Fruit fly (Drosophila melanogaster) whole organism, embryonic: Measurements from ENCODE around the gene GNBP1.

ENCODE experiments used
- Atf6 ChIP-seq: fragments of 200-800 bp; sonication (Bioruptor generic); IDR thresholded peaks from 2 replicates; pipeline ENCODE4 v1.3.6; 2022; ENCODE audit warnings: missing biosample characterization, missing genetic modification characterization
- Blimp-1 ChIP-seq: fragments of 200-800 bp; sonication (Bioruptor generic); optimal IDR thresholded peaks from 3 replicates; lab custom pipeline; 2018; ENCODE audit warnings: missing biosample characterization, missing genetic modification characterization, mild to moderate bottlenecking, moderate library complexity, missing genetic modification reagents
- CG10274 ChIP-seq: fragments of 200-800 bp; sonication (Bioruptor generic); optimal IDR thresholded peaks from 3 replicates; lab custom pipeline; 2017; ENCODE audit warnings: missing biosample characterization, mild to moderate bottlenecking, missing genetic modification characterization
- CG10565 ChIP-seq: fragments of 200-800 bp; sonication (Bioruptor generic); optimal IDR thresholded peaks from 3 replicates; lab custom pipeline; 2016; ENCODE audit warnings: missing biosample characterization, mild to moderate bottlenecking, missing genetic modification characterization
- CG11247 ChIP-seq: fragments of 200-800 bp; sonication (Bioruptor generic); IDR thresholded peaks from 2 replicates; pipeline ENCODE4 v1.3.6; 2022; ENCODE audit warnings: missing biosample characterization, missing genetic modification characterization
- CG11723 ChIP-seq: fragments of 200-800 bp; sonication (Bioruptor generic); optimal IDR thresholded peaks from 2 replicates; lab custom pipeline; 2017; ENCODE audit warnings: missing biosample characterization, mild to moderate bottlenecking, missing genetic modification characterization
- CG13894 ChIP-seq: fragments of 200-800 bp; sonication (Bioruptor generic); optimal IDR thresholded peaks from 3 replicates; lab custom pipeline; 2018; ENCODE audit warnings: missing biosample characterization, mild to moderate bottlenecking, missing genetic modification characterization, moderate library complexity
- CG2712 ChIP-seq: fragments of 200-800 bp; optimal IDR thresholded peaks from 3 replicates; lab custom pipeline; 2019; ENCODE audit warnings: missing biosample characterization, mild to moderate bottlenecking, missing genetic modification characterization, moderate library complexity
- CG32532 ChIP-seq: fragments of 200-800 bp; sonication (Bioruptor generic); IDR thresholded peaks from 2 replicates; pipeline ENCODE4 v1.3.6; 2022; ENCODE audit warnings: missing biosample characterization, missing genetic modification characterization
- CG33213 ChIP-seq: fragments of 200-800 bp; sonication (Bioruptor generic); optimal IDR thresholded peaks from 3 replicates; lab custom pipeline; 2016; ENCODE audit warnings: missing biosample characterization, missing genetic modification characterization
- CG4328 ChIP-seq: fragments of 200-800 bp; sonication (Bioruptor generic); optimal IDR thresholded peaks from 3 replicates; lab custom pipeline; 2017; ENCODE audit warnings: missing biosample characterization, missing genetic modification reagents, missing genetic modification characterization
- CG6654 ChIP-seq: fragments of 200-800 bp; sonication (Bioruptor generic); optimal IDR thresholded peaks from 2 replicates; lab custom pipeline; 2017; ENCODE audit warnings: missing biosample characterization, mild to moderate bottlenecking, missing genetic modification characterization
- CG8924 ChIP-seq: fragments of 200-800 bp; optimal IDR thresholded peaks from 3 replicates; lab custom pipeline; 2019; ENCODE audit warnings: missing biosample characterization, mild to moderate bottlenecking, missing genetic modification characterization, moderate library complexity
- CG9876 ChIP-seq: fragments of 200-800 bp; sonication (Bioruptor generic); optimal IDR thresholded peaks from 2 replicates; lab custom pipeline; 2016; ENCODE audit warnings: missing biosample characterization, missing genetic modification characterization
- E2f1 ChIP-seq: fragments of 200-800 bp; sonication (Bioruptor generic); IDR thresholded peaks from 2 replicates; pipeline ENCODE4 v1.3.6; 2022; ENCODE audit warnings: missing biosample characterization, missing genetic modification characterization
- Elba2 ChIP-seq: fragments of 200-800 bp; sonication (Bioruptor generic); optimal IDR thresholded peaks from 3 replicates; lab custom pipeline; 2016; ENCODE audit warnings: missing biosample characterization, missing genetic modification characterization
- H2.0 ChIP-seq: fragments of 200-800 bp; sonication (Bioruptor generic); IDR thresholded peaks from 2 replicates; pipeline ENCODE4 v1.3.6; 2022; ENCODE audit warnings: missing biosample characterization, missing genetic modification characterization
- HHEX ChIP-seq: fragments of 200-800 bp; sonication (Bioruptor generic); optimal IDR thresholded peaks from 3 replicates; lab custom pipeline; 2017; ENCODE audit warnings: missing biosample characterization, mild to moderate bottlenecking, missing genetic modification characterization, missing genetic modification reagents
- HLH54F ChIP-seq: fragments of 200-800 bp; sonication (Bioruptor generic); optimal IDR thresholded peaks from 3 replicates; lab custom pipeline; 2016; ENCODE audit warnings: missing biosample characterization, missing genetic modification characterization
- Hsf ChIP-seq: fragments of 200-800 bp; sonication (Bioruptor generic); optimal IDR thresholded peaks from 3 replicates; lab custom pipeline; 2016; ENCODE audit warnings: missing biosample characterization, missing genetic modification characterization
- MBD-R2 ChIP-seq: fragments of 200-800 bp; sonication (Bioruptor generic); IDR thresholded peaks from 2 replicates; pipeline ENCODE4 v1.3.6; 2022; ENCODE audit warnings: missing biosample characterization, missing genetic modification characterization
- MTF-1 ChIP-seq: fragments of 200-800 bp; sonication (Bioruptor generic); optimal IDR thresholded peaks from 2 replicates; lab custom pipeline; 2018; ENCODE audit warnings: missing biosample characterization, mild to moderate bottlenecking, missing genetic modification characterization, borderline replicate concordance
- Med ChIP-seq: fragments of 200-800 bp; sonication (Bioruptor generic); peaks from one replicate; lab custom pipeline; 2016; ENCODE audit warnings: missing biosample characterization, missing genetic modification characterization, mild to moderate bottlenecking, inconsistent platforms, moderate library complexity
- Meics ChIP-seq: fragments of 200-800 bp; sonication (Bioruptor generic); optimal IDR thresholded peaks from 2 replicates; lab custom pipeline; 2017; ENCODE audit warnings: missing biosample characterization, mild to moderate bottlenecking, missing genetic modification characterization
- Myb ChIP-seq: fragments of 200-800 bp; sonication (Bioruptor generic); optimal IDR thresholded peaks from 2 replicates; lab custom pipeline; 2016; ENCODE audit warnings: missing biosample characterization, missing genetic modification characterization
- Optix ChIP-seq: fragments of 200-800 bp; sonication (Bioruptor generic); IDR thresholded peaks from 3 replicates; pipeline ENCODE4 v1.3.6; 2022; ENCODE audit warnings: missing biosample characterization, missing genetic modification characterization
- Pdp1 ChIP-seq, 2 experiments: fragments of 200-800 bp; sonication (Bioruptor generic); optimal IDR thresholded peaks; 3 replicates each; lab custom pipeline; 2016; ENCODE audit warnings: missing biosample characterization in 2 of 2, missing genetic modification characterization in 2 of 2, mild to moderate bottlenecking in 1 of 2, moderate library complexity in 1 of 2
- Rx ChIP-seq: fragments of 200-800 bp; sonication (Bioruptor generic); IDR thresholded peaks from 2 replicates; pipeline ENCODE4 v1.3.6; 2022; ENCODE audit warnings: missing biosample characterization, missing genetic modification characterization
- Six4 ChIP-seq: fragments of 200-800 bp; sonication (Bioruptor generic); optimal IDR thresholded peaks from 2 replicates; lab custom pipeline; 2016; ENCODE audit warnings: missing biosample characterization, missing genetic modification characterization
- Sry-β ChIP-seq: fragments of 200-800 bp; sonication (Bioruptor generic); optimal IDR thresholded peaks from 2 replicates; lab custom pipeline; 2018; ENCODE audit warnings: missing biosample characterization, mild to moderate bottlenecking, missing genetic modification characterization, moderate library complexity
- ap ChIP-seq: fragments of 200-800 bp; sonication (Bioruptor generic); IDR thresholded peaks from 2 replicates; pipeline ENCODE4 v1.3.6; 2022; ENCODE audit warnings: missing biosample characterization, missing genetic modification characterization
- bcd ChIP-seq: fragments of 200-800 bp; sonication (Bioruptor generic); optimal IDR thresholded peaks from 2 replicates; lab custom pipeline; 2017; ENCODE audit warnings: missing biosample characterization, mild to moderate bottlenecking, missing genetic modification characterization
- bowl ChIP-seq: fragments of 200-800 bp; sonication (Bioruptor generic); IDR thresholded peaks from 2 replicates; pipeline ENCODE4 v1.3.6; 2022; ENCODE audit warnings: missing biosample characterization, missing genetic modification characterization
- crc ChIP-seq: fragments of 200-800 bp; sonication (Bioruptor generic); optimal IDR thresholded peaks from 2 replicates; lab custom pipeline; 2016; ENCODE audit warnings: missing biosample characterization, missing genetic modification characterization
- dan ChIP-seq: fragments of 200-800 bp; sonication (Bioruptor generic); IDR thresholded peaks from 2 replicates; pipeline ENCODE4 v1.3.6; 2022; ENCODE audit warnings: missing biosample characterization, missing genetic modification characterization
- dati ChIP-seq: fragments of 200-800 bp; sonication (Bioruptor generic); IDR thresholded peaks from 2 replicates; pipeline ENCODE4 v1.3.6; 2022; ENCODE audit warnings: missing biosample characterization, missing genetic modification characterization
- grn ChIP-seq: fragments of 200-800 bp; sonication (Bioruptor generic); optimal IDR thresholded peaks from 3 replicates; lab custom pipeline; 2017; ENCODE audit warnings: missing biosample characterization, missing genetic modification characterization
- hb ChIP-seq: fragments of 200-800 bp; sonication (Bioruptor generic); IDR thresholded peaks from 3 replicates; pipeline ENCODE4 v1.3.6; 2022; ENCODE audit warnings: missing biosample characterization, missing genetic modification characterization; ENCODE audit not compliant: partially characterized antibody
- hkb ChIP-seq, 2 experiments: fragments of 200-800 bp in 1 of 2; fragments of >200 bp in 1 of 2; sonication (Bioruptor generic) in 1 of 2; IDR thresholded peaks in 1 of 2; optimal IDR thresholded peaks in 1 of 2; 2 replicates each; pipeline versions ENCODE4 v1.3.6 to Lab custom; 2017 to 2022; ENCODE audit warnings: missing biosample characterization in 1 of 2, missing genetic modification characterization in 1 of 2
- knrl ChIP-seq: fragments of 200-800 bp; sonication (Bioruptor generic); IDR thresholded peaks from 3 replicates; pipeline ENCODE4 v1.3.6; 2022; ENCODE audit warnings: missing biosample characterization, missing genetic modification characterization; ENCODE audit not compliant: partially characterized antibody
- odd ChIP-seq: fragments of 200-800 bp; sonication (Bioruptor generic); optimal IDR thresholded peaks from 2 replicates; lab custom pipeline; 2017; ENCODE audit warnings: missing biosample characterization, mild to moderate bottlenecking, missing genetic modification characterization
- p53 ChIP-seq: fragments of 200-800 bp; sonication (Bioruptor generic); optimal IDR thresholded peaks from 2 replicates; lab custom pipeline; 2016; ENCODE audit warnings: missing biosample characterization, missing genetic modification characterization
- pita ChIP-seq: fragments of 200-800 bp; sonication (Bioruptor generic); optimal IDR thresholded peaks from 2 replicates; lab custom pipeline; 2017; ENCODE audit warnings: missing biosample characterization, mild to moderate bottlenecking, missing genetic modification characterization
- psq ChIP-seq: fragments of 200-800 bp; sonication (Bioruptor generic); optimal IDR thresholded peaks from 2 replicates; lab custom pipeline; 2017; ENCODE audit warnings: missing biosample characterization, missing genetic modification characterization
- seq ChIP-seq: fragments of 200-800 bp; sonication (Bioruptor generic); IDR thresholded peaks from 2 replicates; pipeline ENCODE4 v1.3.6; 2022; ENCODE audit warnings: missing biosample characterization, missing genetic modification characterization
- toy ChIP-seq: fragments of 200-800 bp; sonication (Bioruptor generic); IDR thresholded peaks from 2 replicates; pipeline ENCODE4 v1.3.6; 2022; ENCODE audit warnings: missing biosample characterization, missing genetic modification characterization
- tx ChIP-seq: fragments of 200-800 bp; sonication (Bioruptor generic); optimal IDR thresholded peaks from 2 replicates; lab custom pipeline; 2016; ENCODE audit warnings: missing biosample characterization, missing genetic modification characterization
- zfh1 ChIP-seq: fragments of 200-800 bp; sonication (Bioruptor generic); IDR thresholded peaks from 3 replicates; pipeline ENCODE4 v1.3.6; 2022; ENCODE audit warnings: missing biosample characterization, missing genetic modification characterization

Gene GNBP1

DNA sequence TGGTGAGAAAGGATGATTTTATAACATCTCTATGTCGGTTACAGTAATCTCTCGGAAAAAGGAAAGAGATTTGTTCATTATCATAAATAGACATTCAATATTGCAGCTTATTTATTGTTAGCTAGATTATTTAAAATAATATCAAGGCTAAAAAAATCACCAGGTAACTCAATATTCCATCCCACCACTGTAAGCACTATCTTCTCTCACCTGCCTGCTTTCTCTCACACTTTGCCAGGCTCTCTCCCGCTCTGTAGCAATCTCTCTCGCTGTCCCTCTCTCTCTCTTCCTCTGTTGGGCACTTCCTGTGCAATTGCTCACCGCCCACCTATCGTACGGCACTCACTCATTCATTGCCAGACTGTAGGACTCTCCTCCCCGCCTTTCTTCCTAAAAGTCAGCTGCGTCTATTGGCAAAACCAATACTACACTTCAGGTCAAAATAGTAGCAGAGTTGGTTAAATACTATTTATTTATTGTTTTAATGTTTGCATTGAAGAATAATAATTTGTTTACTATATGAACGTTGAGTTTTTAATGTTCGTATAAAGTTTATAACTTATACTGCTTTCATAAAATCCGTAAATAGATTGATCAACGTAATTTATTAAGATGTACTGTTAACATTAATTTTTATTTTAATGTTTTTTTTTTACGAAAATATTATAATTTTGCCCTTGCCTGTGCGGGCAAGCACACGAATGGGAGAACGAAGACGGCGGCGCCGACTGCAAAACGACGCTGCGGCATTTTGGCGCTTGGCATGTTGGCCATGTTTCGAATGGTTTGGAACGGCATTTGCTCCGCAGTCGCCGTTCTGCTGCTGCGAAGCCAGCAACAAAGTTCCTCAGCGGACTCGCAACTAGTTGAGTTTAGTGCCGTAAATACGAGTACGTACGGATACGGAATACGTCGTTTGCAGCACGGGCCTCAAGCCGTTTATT, 34.7 kb upstream of the GNBP1 start (continued):
- TF ChIP-seq ap (GFP tag; lab: Robert Waterston, UW) (peak; percentile 95), Med (GFP tag; lab: Kevin White, UChicago) (peak; percentile 99), knrl (GFP tag; lab: Robert Waterston, UW) (no peak), dati (GFP tag; lab: Robert Waterston, UW) (peak; percentile 96), Atf6 (peak; percentile 97), HLH54F (GFP tag; lab: Kevin White, UChicago) (peak; percentile 94), CG10274 (GFP tag; lab: Kevin White, UChicago) (peak; percentile 68), Hsf (GFP tag; lab: Kevin White, UChicago) (peak; percentile 96), Six4 (GFP tag; lab: Kevin White, UChicago) (peak; percentile 84), toy (peak; percentile 97), CG11247 (GFP tag; lab: Robert Waterston, UW) (peak; percentile 99), p53 (peak; percentile 17), hb (GFP tag; lab: Robert Waterston, UW) (no peak), Meics (GFP tag; lab: Kevin White, UChicago) (peak; percentile 93), Myb (peak; percentile 73), CG9876 (peak; percentile 91), HHEX (GFP tag; lab: Kevin White, UChicago) (peak; percentile 90), Pdp1 (GFP tag; optimal IDR thresholded peaks at IDR 0.05; lab: Kevin White, UChicago) (peak; percentile 78 to 96), CG4328 (GFP tag; lab: Kevin White, UChicago) (peak; percentile 88), Elba2 (GFP tag; lab: Kevin White, UChicago) (no peak), grn (GFP tag; lab: Kevin White, UChicago) (peak; percentile 16), odd (GFP tag; lab: Kevin White, UChicago) (peak; percentile 85), CG32532 (GFP tag; lab: Robert Waterston, UW) (peak; percentile 99), MTF-1 (GFP tag; lab: Kevin White, UChicago) (peak; percentile 72), E2f1 (peak; percentile 97), Rx (GFP tag; lab: Robert Waterston, UW) (peak; percentile 96), CG13894 (tag; lab: Kevin White, UChicago) (peak; percentile 93), seq (GFP tag; lab: Robert Waterston, UW) (peak; percentile 95), hkb (optimal IDR thresholded peaks at IDR 0.05; lab: Kevin White, UChicago) (no peak), hkb (GFP tag; IDR thresholded peaks at IDR 0.05; lab: Robert Waterston, UW) (peak; percentile 96), CG33213 (peak; percentile 83), Blimp-1 (GFP tag; lab: Kevin White, UChicago) (peak; percentile 81), H2.0 (GFP tag; lab: Robert Waterston, UW) (peak; percentile 98), CG2712 (tag; lab: Kevin White, UChicago) (peak; percentile 83), bcd (GFP tag; lab: Kevin White, UChicago) (peak; percentile 92), zfh1 (peak; percentile 98), tx (peak; percentile 93), Optix (no peak), CG11723 (peak; percentile 72), MBD-R2 (GFP tag; lab: Robert Waterston, UW) (peak; percentile 98), Sry-β (GFP tag; lab: Kevin White, UChicago) (peak; percentile 10), crc (GFP tag; lab: Kevin White, UChicago) (peak; percentile 89), CG6654 (peak; percentile 75), CG8924 (peak; percentile 70), CG10565 (GFP tag; lab: Kevin White, UChicago) (peak; percentile 30), bowl (GFP tag; lab: Robert Waterston, UW) (peak; percentile 91), dan (peak; percentile 83), pita (GFP tag; lab: Kevin White, UChicago) (no peak), psq (GFP tag; lab: Kevin White, UChicago) (peak; percentile 73)
